Fruit fly (Drosophila melanogaster): Measurements from ENCODE around the gene Gr93b.
A peak's percentile ranks its signal among the peaks of the same experiment; 100 is the strongest.

Gr93b gene

DNA sequence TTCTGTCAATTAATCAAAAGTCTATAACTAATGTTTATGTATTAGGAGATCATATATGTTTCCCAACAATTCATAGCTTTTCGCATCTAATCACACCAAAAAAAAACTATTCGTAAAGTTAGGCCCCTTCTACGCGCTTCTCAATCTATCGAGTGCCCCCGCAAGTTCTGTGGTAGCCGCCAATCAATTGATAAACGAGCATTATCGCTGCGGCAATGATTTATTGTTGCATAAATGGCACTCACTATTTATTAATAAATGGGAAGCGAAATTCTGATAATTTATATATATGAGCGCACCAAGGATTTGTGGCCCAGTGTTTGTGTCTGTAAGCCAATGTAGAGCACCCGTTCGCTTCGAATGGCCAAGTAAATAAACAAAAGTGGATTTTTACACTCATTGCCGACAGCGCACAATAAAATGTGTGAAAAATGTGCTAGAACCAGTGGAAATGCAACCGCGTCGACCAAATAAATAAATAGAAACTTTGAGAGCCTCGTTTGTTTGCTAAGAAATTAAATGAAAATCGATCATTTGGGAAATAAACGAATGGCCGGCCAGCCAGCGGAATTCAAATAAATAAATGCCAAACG lies 27.9 kb upstream of the Gr93b start:
- TF ChIP-seq CG8290 (GFP tag; optimal IDR thresholded peaks at IDR 0.05), result no peak
- peak in 1 of 2 experiments; percentile 7 for TF ChIP-seq CG8290 (tag; optimal IDR thresholded peaks at IDR 0.05)
- no peak for TF ChIP-seq CG31365 (tag; optimal IDR thresholded peaks at IDR 0.05)
- TF ChIP-seq Pdp1 (GFP tag; optimal IDR thresholded peaks at IDR 0.05), result peak in 1 of 2 experiments; percentile 76
- no peak for TF ChIP-seq sc (optimal IDR thresholded peaks at IDR 0.05)
- TF ChIP-seq sc (GFP tag; optimal IDR thresholded peaks at IDR 0.05), result no peak
- peak; percentile 42 for TF ChIP-seq sug (tag; optimal IDR thresholded peaks at IDR 0.05)
- TF ChIP-seq Tbp (GFP tag; optimal IDR thresholded peaks at IDR 0.05), result no peak
- TF ChIP-seq CG6683 (GFP tag; optimal IDR thresholded peaks at IDR 0.05), result no peak
- TF ChIP-seq fd64A (GFP tag; optimal IDR thresholded peaks at IDR 0.05), result peak; percentile 67
- peak; percentile 61 for TF ChIP-seq GATAe (GFP tag; conservative IDR thresholded peaks at IDR 0.05)
- no peak for TF ChIP-seq slou (GFP tag; optimal IDR thresholded peaks at IDR 0.05)
- TF ChIP-seq CG10543 (GFP tag; optimal IDR thresholded peaks at IDR 0.05), result peak; percentile 40
- TF ChIP-seq lab (GFP tag; optimal IDR thresholded peaks at IDR 0.05), result peak; percentile 18
- no peak for TF ChIP-seq gce (GFP tag; IDR thresholded peaks at IDR 0.05)
- peak; percentile 20 for TF ChIP-seq CG17568 (GFP tag; optimal IDR thresholded peaks at IDR 0.05)
- peak; percentile 4 for TF ChIP-seq CG13296 (GFP tag; optimal IDR thresholded peaks at IDR 0.05)
- peak; percentile 2 for TF ChIP-seq Jarid2 (GFP tag; optimal IDR thresholded peaks at IDR 0.05)
- TF ChIP-seq Ets65A (GFP tag), result peak; percentile 92
- peak; percentile 36 for TF ChIP-seq Med (GFP tag)
- peak; percentile 65 for TF ChIP-seq exex (tag; optimal IDR thresholded peaks at IDR 0.05)
- TF ChIP-seq CG17385 (GFP tag; optimal IDR thresholded peaks at IDR 0.05), result peak; percentile 9
- no peak for TF ChIP-seq CG3726 (GFP tag; IDR thresholded peaks at IDR 0.05)
- peak; percentile 98 for TF ChIP-seq CG17829 (tag; optimal IDR thresholded peaks at IDR 0.05)
- no peak for TF ChIP-seq CG5953 (GFP tag; IDR thresholded peaks at IDR 0.05)
- TF ChIP-seq Side (GFP tag; optimal IDR thresholded peaks at IDR 0.05), result no peak
- 0 out of 4 replicates have a peak, but pooled peaks have one; percentile 31 for TF ChIP-seq chinmo (GFP tag; IDR thresholded peaks at IDR 0.05; ENCODE audit: partially characterized antibody)
- peak; percentile 36 for TF ChIP-seq salm (tag; optimal IDR thresholded peaks at IDR 0.05)
- TF ChIP-seq sd (tag; optimal IDR thresholded peaks at IDR 0.05), result peak; percentile 61

DNA sequence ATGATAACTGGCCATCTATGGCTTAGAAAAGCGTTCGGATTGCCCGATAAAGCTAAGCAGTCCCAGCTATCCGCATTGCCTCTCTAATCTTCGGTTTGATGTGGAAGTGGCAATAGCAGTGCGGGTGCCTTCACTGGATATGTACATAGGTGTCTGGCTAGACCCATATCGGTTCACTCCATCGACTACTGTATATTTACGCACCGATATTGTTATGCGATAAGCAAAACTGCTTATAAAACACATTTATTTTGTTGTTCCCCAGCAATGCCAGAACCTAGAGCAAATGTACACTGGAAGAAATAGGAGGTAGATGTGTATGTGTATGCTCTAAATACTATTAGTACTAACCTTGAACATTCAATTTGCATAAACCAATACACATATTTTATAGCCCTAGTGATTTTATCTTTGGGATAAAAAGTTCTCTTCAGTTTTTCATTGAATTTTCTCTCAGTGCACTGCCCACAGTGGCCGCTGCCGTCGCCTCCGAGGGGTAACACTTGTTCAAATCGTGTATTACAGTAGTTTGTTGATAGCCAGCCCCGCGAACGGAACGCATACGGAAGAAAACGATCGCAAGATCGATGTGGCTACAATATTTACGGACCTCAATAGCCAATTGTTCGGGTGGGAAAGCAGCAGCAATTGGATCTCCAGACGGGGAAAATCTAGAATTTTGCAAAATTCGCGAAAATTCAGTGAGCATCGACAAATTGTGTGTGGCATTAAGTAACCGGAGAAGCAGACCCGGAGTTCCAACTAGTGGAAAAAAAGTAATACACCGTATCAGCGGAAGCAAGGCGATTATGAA lies 26.8 kb upstream of the Gr93b start, which contains the start of gene CG31431:
Gene CG31431 (plus strand): TSS at position 524 of the 814 bp plus-strand sequence.
- TF ChIP-seq CG32532 (GFP tag; IDR thresholded peaks at IDR 0.05), result peak; percentile 99
- peak; percentile 91 for TF ChIP-seq btn (GFP tag; optimal IDR thresholded peaks at IDR 0.05)
- TF ChIP-seq CG17186 (GFP tag; optimal IDR thresholded peaks at IDR 0.05), result peak; percentile 75
- peak; percentile 94 for TF ChIP-seq chn (GFP tag; optimal IDR thresholded peaks at IDR 0.05)
- no peak for TF ChIP-seq Sin3A (optimal IDR thresholded peaks at IDR 0.05)
- TF ChIP-seq CG13296 (GFP tag; optimal IDR thresholded peaks at IDR 0.05), result peak; percentile 98
- TF ChIP-seq CG33557 (GFP tag; optimal IDR thresholded peaks at IDR 0.05), result peak; percentile 92
- TF ChIP-seq pb (GFP tag; optimal IDR thresholded peaks at IDR 0.05), result peak; percentile 95
- TF ChIP-seq nau (GFP tag; optimal IDR thresholded peaks at IDR 0.05), result peak; percentile 93
- peak; percentile 66 for TF ChIP-seq corto (GFP tag; optimal IDR thresholded peaks at IDR 0.05)
- TF ChIP-seq Adf1 (GFP tag; IDR thresholded peaks at IDR 0.05), result peak; percentile 86
- TF ChIP-seq CG15269 (tag; optimal IDR thresholded peaks at IDR 0.05), result peak; percentile 98
- TF ChIP-seq chif (GFP tag; optimal IDR thresholded peaks at IDR 0.05), result peak; percentile 97
- TF ChIP-seq Six4 (GFP tag; optimal IDR thresholded peaks at IDR 0.05), result peak; percentile 96
- TF ChIP-seq CG7786 (GFP tag; optimal IDR thresholded peaks at IDR 0.05), result peak; percentile 98
- peak; percentile 99 for TF ChIP-seq Ets65A (GFP tag)
- no peak for TF ChIP-seq hb (GFP tag; IDR thresholded peaks at IDR 0.05; ENCODE audit: partially characterized antibody)
- no peak for TF ChIP-seq usp (GFP tag; optimal IDR thresholded peaks at IDR 0.05)
- TF ChIP-seq CG3726 (GFP tag; IDR thresholded peaks at IDR 0.05), result peak; percentile 96
- no peak for TF ChIP-seq ato (GFP tag; IDR thresholded peaks at IDR 0.05; ENCODE audit: partially characterized antibody)
- TF ChIP-seq HLH3B (GFP tag; IDR thresholded peaks at IDR 0.05), result peak; percentile 97
- TF ChIP-seq psq (GFP tag; optimal IDR thresholded peaks at IDR 0.05), result peak; percentile 90
- no peak for TF ChIP-seq CG14860 (GFP tag; IDR thresholded peaks at IDR 0.05; ENCODE audit: partially characterized antibody)
